Worm (Caenorhabditis elegans) whole organism, early embryonic: ENCODE results near the gene R09D1.12.

Experiments
- ama-1 ChIP-seq: fragments of 150-350 bp; optimal IDR thresholded peaks from 2 replicates; lab custom pipeline; 2014
- ceh-36 ChIP-seq: sonication (generic microtip); optimal IDR thresholded peaks from 2 replicates; lab custom pipeline; 2016; ENCODE audit warnings: missing genetic modification characterization, inconsistent platforms, missing compliant biosample characterization
- flt-1 ChIP-seq: fragments of 200-800 bp; sonication (Bioruptor generic); IDR thresholded peaks from 2 replicates; pipeline ENCODE4 v1.3.6; 2022; ENCODE audit warnings: missing genetic modification characterization, missing compliant biosample characterization
- hmbx-1 ChIP-seq: sonication (generic microtip); optimal IDR thresholded peaks from 2 replicates; lab custom pipeline; 2016; ENCODE audit warnings: mild to moderate bottlenecking, missing genetic modification characterization, missing compliant biosample characterization
- scrt-1 ChIP-seq: fragments of 200-800 bp; sonication (Bioruptor generic); IDR thresholded peaks from 2 replicates; pipeline ENCODE4 v1.3.6; 2022; ENCODE audit warnings: missing genetic modification characterization, missing compliant biosample characterization
- tbx-11 ChIP-seq: fragments of 200-800 bp; sonication (Bioruptor generic); IDR thresholded peaks from 2 replicates; pipeline ENCODE4 v1.3.6; 2022; ENCODE audit warnings: missing genetic modification characterization, missing compliant biosample characterization

DNA sequence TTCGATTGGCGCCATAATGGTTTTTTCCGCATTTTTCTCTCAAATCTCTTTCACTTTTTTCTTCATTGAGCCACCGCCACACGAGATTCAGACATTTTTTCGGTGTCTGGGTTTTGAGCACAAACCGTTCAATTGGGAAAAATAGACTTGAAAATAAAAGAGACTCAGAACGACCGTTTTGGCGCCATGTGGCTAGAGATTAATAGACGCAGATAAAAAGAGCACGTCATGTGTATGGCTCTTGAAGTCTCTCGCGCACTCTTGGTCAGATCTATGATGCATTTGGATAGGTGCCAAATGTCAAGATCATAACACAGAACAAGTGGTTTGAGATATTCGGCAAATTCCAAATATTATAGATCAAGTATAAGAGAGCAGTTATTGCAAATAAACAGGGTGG, 29.4 kb upstream of the R09D1.12 start:
- TF ChIP-seq ama-1 (lab: Kevin White, UChicago): no peak
- no peak for TF ChIP-seq flt-1 (GFP tag; lab: Robert Waterston, UW)
- TF ChIP-seq scrt-1: no peak
- no peak for TF ChIP-seq hmbx-1 (tag; lab: Kevin White, UChicago)
- no peak for TF ChIP-seq ceh-36 (tag; lab: Kevin White, UChicago)
- no peak for TF ChIP-seq tbx-11 (GFP tag; lab: Robert Waterston, UW)
